Worm (Caenorhabditis elegans) whole organism, L4 larva: ENCODE measurements around the gene clec-33.

Experiments
- F10B5.3 ChIP-seq: sonication (generic microtip); optimal IDR thresholded peaks from 2 replicates; lab custom pipeline; 2016; ENCODE audit warnings: mild to moderate bottlenecking, missing genetic modification characterization, missing compliant biosample characterization
- F26F4.8 ChIP-seq: fragments of 200-800 bp; sonication (Bioruptor generic); conservative IDR thresholded peaks from 2 replicates; pipeline ENCODE4 v1.3.6; 2022; ENCODE audit warnings: missing genetic modification characterization, missing compliant biosample characterization
- R02D3.7 ChIP-seq: fragments of 150-350 bp; sonication (generic microtip); optimal IDR thresholded peaks from 3 replicates; lab custom pipeline; 2014; ENCODE audit warnings: missing biosample characterization, missing genetic modification characterization
- Y48G9A.11 ChIP-seq: fragments of 200-800 bp; sonication (Bioruptor generic); IDR thresholded peaks from 2 replicates; pipeline ENCODE4 v1.3.6; 2022; ENCODE audit warnings: missing genetic modification reagents, missing genetic modification characterization, missing compliant biosample characterization
- Y5F2A.4 ChIP-seq: fragments of 200-800 bp; sonication (Bioruptor generic); optimal IDR thresholded peaks from 2 replicates; lab custom pipeline; 2018; ENCODE audit warnings: mild to moderate bottlenecking, missing genetic modification characterization, missing compliant biosample characterization
- Y75B8A.6 ChIP-seq: fragments of 200-800 bp; sonication (Bioruptor generic); IDR thresholded peaks from 2 replicates; pipeline ENCODE4 v1.3.6; 2022; ENCODE audit warnings: missing genetic modification reagents, missing genetic modification characterization, missing compliant biosample characterization
- ZK337.2 ChIP-seq: fragments of 200-800 bp; sonication (Bioruptor generic); IDR thresholded peaks from 2 replicates; pipeline ENCODE4 v1.3.6; 2022; ENCODE audit warnings: missing genetic modification reagents, missing genetic modification characterization, missing compliant biosample characterization
- aly-2 ChIP-seq: sonication (generic microtip); optimal IDR thresholded peaks from 2 replicates; lab custom pipeline; 2018; ENCODE audit warnings: missing biosample characterization, missing genetic modification characterization
- ama-1 ChIP-seq: fragments of 150-350 bp; optimal IDR thresholded peaks from 2 replicates; lab custom pipeline; 2014; ENCODE audit warnings: inconsistent platforms, mixed read lengths
- attf-4 ChIP-seq: sonication (generic microtip); optimal IDR thresholded peaks from 3 replicates; lab custom pipeline; 2017; ENCODE audit warnings: missing biosample characterization, missing genetic modification characterization
- ceh-28 ChIP-seq: fragments of 150-350 bp; optimal IDR thresholded peaks from 2 replicates; lab custom pipeline; 2014; ENCODE audit warnings: missing biosample characterization, missing genetic modification reagents, missing genetic modification characterization
- ces-1 ChIP-seq: fragments of 150-350 bp; sonication (generic microtip); optimal IDR thresholded peaks from 4 replicates; lab custom pipeline; 2014; ENCODE audit warnings: missing biosample characterization, missing genetic modification reagents, missing genetic modification characterization
- cey-2 ChIP-seq: sonication (generic microtip); optimal IDR thresholded peaks from 3 replicates; lab custom pipeline; 2017; ENCODE audit warnings: missing genetic modification characterization, mild to moderate bottlenecking, missing compliant biosample characterization, antibody characterized with exemption, borderline replicate concordance; ENCODE audit not compliant: insufficient read depth
- dmd-6 ChIP-seq: fragments of 200-800 bp; sonication (Bioruptor generic); IDR thresholded peaks from 2 replicates; pipeline ENCODE4 v1.3.6; 2022; ENCODE audit warnings: missing genetic modification reagents, missing genetic modification characterization, missing compliant biosample characterization
- dmd-9 ChIP-seq: fragments of 200-800 bp; sonication (Bioruptor generic); IDR thresholded peaks from 2 replicates; pipeline ENCODE4 v1.3.6; 2022; ENCODE audit warnings: missing genetic modification reagents, missing genetic modification characterization, missing compliant biosample characterization
- dpl-1 ChIP-seq: fragments of 150-350 bp; optimal IDR thresholded peaks from 2 replicates; lab custom pipeline; 2014; ENCODE audit warnings: missing biosample characterization, missing genetic modification reagents, missing genetic modification characterization
- gei-8 ChIP-seq: fragments of 200-800 bp; sonication (Bioruptor generic); optimal IDR thresholded peaks from 2 replicates; lab custom pipeline; 2018; ENCODE audit warnings: mild to moderate bottlenecking, missing genetic modification characterization, missing compliant biosample characterization
- hlh-11 ChIP-seq: fragments of 200-800 bp; sonication (Bioruptor generic); optimal IDR thresholded peaks from 2 replicates; lab custom pipeline; 2018; ENCODE audit warnings: mild to moderate bottlenecking, missing genetic modification characterization, missing compliant biosample characterization
- jun-1 ChIP-seq: fragments of 150-350 bp; optimal IDR thresholded peaks from 2 replicates; lab custom pipeline; 2014; ENCODE audit warnings: missing biosample characterization, missing genetic modification reagents, missing genetic modification characterization
- lin-38 ChIP-seq: fragments of 200-800 bp; sonication (Bioruptor generic); IDR thresholded peaks from 2 replicates; pipeline ENCODE4 v1.3.6; 2022; ENCODE audit warnings: missing genetic modification reagents, missing genetic modification characterization, missing compliant biosample characterization
- lir-3 ChIP-seq: sonication (generic microtip); optimal IDR thresholded peaks from 2 replicates; lab custom pipeline; 2016; ENCODE audit warnings: mild to moderate bottlenecking, missing genetic modification characterization, missing compliant biosample characterization
- madf-9 ChIP-seq: fragments of 200-800 bp; sonication (Bioruptor generic); conservative IDR thresholded peaks from 2 replicates; pipeline ENCODE4 v1.3.6; 2022; ENCODE audit warnings: missing genetic modification reagents, missing genetic modification characterization, missing compliant biosample characterization
- mes-2 ChIP-seq: sonication (generic microtip); optimal IDR thresholded peaks from 2 replicates; lab custom pipeline; 2016; ENCODE audit warnings: missing genotype, mild to moderate bottlenecking, missing genetic modification characterization, missing compliant biosample characterization; ENCODE audit not compliant: poor library complexity, severe bottlenecking
- nhr-25 ChIP-seq: sonication (generic microtip); optimal IDR thresholded peaks from 2 replicates; lab custom pipeline; 2017; ENCODE audit warnings: missing genetic modification characterization, mild to moderate bottlenecking, missing compliant biosample characterization, antibody characterized with exemption, moderate library complexity, borderline replicate concordance; ENCODE audit not compliant: insufficient read depth
- nhr-28 ChIP-seq: fragments of 150-350 bp; optimal IDR thresholded peaks from 2 replicates; lab custom pipeline; 2014; ENCODE audit warnings: missing biosample characterization, missing genetic modification characterization
- php-3 ChIP-seq: fragments of 200-800 bp; sonication (Bioruptor generic); IDR thresholded peaks from 2 replicates; pipeline ENCODE4 v1.3.6; 2022; ENCODE audit warnings: missing genetic modification reagents, missing genetic modification characterization, missing compliant biosample characterization
- tra-1 ChIP-seq: fragments of 200-800 bp; sonication (Bioruptor generic); IDR thresholded peaks from 2 replicates; pipeline ENCODE4 v1.3.6; 2022; ENCODE audit warnings: missing genetic modification reagents, missing genetic modification characterization, missing compliant biosample characterization
- unc-62 ChIP-seq, 3 experiments: fragments of 150-350 bp in 1 of 3; sonication (generic microtip); optimal IDR thresholded peaks in 2 of 3; peaks in 1 of 3; 1 replicate in 1 of 3; 2 replicates in 2 of 3; lab custom pipeline; 2014 to 2017; ENCODE audit warnings: missing biosample characterization in 3 of 3, missing genetic modification characterization in 3 of 3, missing genetic modification reagents in 3 of 3, missing genotype in 1 of 3
- zag-1 ChIP-seq: fragments of 150-350 bp; optimal IDR thresholded peaks from 2 replicates; lab custom pipeline; 2014; ENCODE audit warnings: missing biosample characterization, missing genetic modification characterization

Gene clec-33

ce11 chrV:16911294-16911693 is 41.7 kb upstream of the clec-33 start (continued):
- peak; percentile 49 for TF ChIP-seq nhr-28 (tag; lab: Kevin White, UChicago)
- no peak for TF ChIP-seq lin-38 (GFP tag; lab: Robert Waterston, UW)

DNA sequence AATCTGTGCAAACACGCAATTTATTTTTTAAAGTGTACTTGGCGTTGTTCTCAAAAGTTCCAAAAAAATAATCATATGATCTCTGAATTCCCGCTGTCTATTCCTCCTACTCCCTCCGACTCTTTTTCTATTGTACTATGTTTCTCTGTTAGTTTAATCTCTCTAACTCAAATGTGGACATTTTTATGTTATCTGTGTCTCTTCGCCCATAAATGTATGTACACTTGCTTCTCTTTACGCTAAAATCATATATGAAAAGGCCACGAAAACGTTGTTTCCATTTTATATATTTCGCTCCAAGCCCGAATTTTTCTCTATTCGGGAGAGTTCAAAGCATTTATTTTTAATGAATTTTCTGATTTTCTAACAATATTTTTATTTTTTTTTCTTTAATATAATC is 41.2 kb upstream of the clec-33 start:
- TF ChIP-seq dmd-6 (GFP tag; lab: Robert Waterston, UW): 0 out of 2 replicates have a peak, but pooled peaks have one; percentile 20
- TF ChIP-seq R02D3.7 (tag; lab: Kevin White, UChicago): no peak

DNA sequence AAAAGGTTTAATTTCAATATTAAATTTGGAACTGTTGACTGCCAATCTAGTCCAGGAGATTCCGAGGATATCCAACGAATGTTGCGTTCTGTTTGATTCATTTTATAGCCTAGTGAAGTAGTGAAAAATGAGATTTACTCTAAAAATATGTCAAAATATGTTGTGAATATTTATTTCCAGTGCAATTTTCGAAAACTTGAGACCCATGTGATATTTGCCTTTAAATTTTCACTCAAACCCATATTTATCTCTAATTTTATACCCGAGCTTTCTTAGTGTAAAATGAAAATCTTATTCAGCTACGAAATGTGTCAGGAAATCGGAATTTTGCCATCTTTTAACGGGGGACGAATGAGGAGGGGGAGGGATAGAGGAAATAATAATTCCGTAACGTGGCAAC is 40.2 kb upstream of the clec-33 start, which contains the start of gene F09C6.16:
F09C6.16 (minus strand) TSS at position 101 of the 400 bp plus-strand sequence.
- no peak for TF ChIP-seq dpl-1 (GFP tag; lab: Kevin White, UChicago)
- TF ChIP-seq unc-62 (GFP tag; optimal IDR thresholded peaks at IDR 0.05 in 1 of 2; lab: Kevin White, UChicago): peak in 1 of 2 experiments; percentile 6
- TF ChIP-seq unc-62 (tag; optimal IDR thresholded peaks at IDR 0.05; lab: Kevin White, UChicago): no peak

ce11 chrV:16904612-16905011 is 35.0 kb upstream of the clec-33 start, which contains the start of gene nhr-262:
nhr-262 (plus strand) TSS chrV:16904912.
- no peak for TF ChIP-seq ZK337.2 (GFP tag; lab: Robert Waterston, UW)
- TF ChIP-seq aly-2 (tag; lab: Kevin White, UChicago): no peak
- TF ChIP-seq ama-1 (lab: Kevin White, UChicago): no peak
- no peak for TF ChIP-seq F10B5.3 (tag; lab: Kevin White, UChicago)
- no peak for TF ChIP-seq Y5F2A.4 (GFP tag; lab: Kevin White, UChicago)
- TF ChIP-seq madf-9 (GFP tag; lab: Robert Waterston, UW): no peak
- no peak for TF ChIP-seq dmd-9
- TF ChIP-seq Y75B8A.6: no peak
- no peak for TF ChIP-seq tra-1 (GFP tag; lab: Robert Waterston, UW)

- TF ChIP-seq cey-2 (tag; lab: Kevin White, UChicago): no peak
- TF ChIP-seq F26F4.8 (GFP tag; lab: Robert Waterston, UW): no peak
- TF ChIP-seq ama-1 (lab: Kevin White, UChicago): no peak
- TF ChIP-seq jun-1 (tag; lab: Kevin White, UChicago): no peak
- no peak for TF ChIP-seq mes-2 (tag; lab: Kevin White, UChicago)
- no peak for TF ChIP-seq ces-1 (GFP tag; lab: Kevin White, UChicago)
- TF ChIP-seq gei-8 (GFP tag; lab: Kevin White, UChicago): no peak
- no peak for TF ChIP-seq zag-1
- TF ChIP-seq php-3 (GFP tag; lab: Robert Waterston, UW): no peak
- no peak for TF ChIP-seq attf-4 (tag; lab: Kevin White, UChicago)
- TF ChIP-seq lir-3 (tag; lab: Kevin White, UChicago): no peak
- no peak for TF ChIP-seq Y48G9A.11
These were observed 33.1 kb upstream of the clec-33 start, which contains the start of gene srd-68 for ce11 chrV:16902726-16903125. srd-68 (minus strand) TSS chrV:16902826.

ce11 chrV:16899355-16899754 is 29.7 kb upstream of the clec-33 start, which contains the start of gene fbxa-45:
fbxa-45 (minus strand) TSS chrV:16899455.
- no peak for TF ChIP-seq hlh-11 (tag; lab: Kevin White, UChicago)
- no peak for TF ChIP-seq nhr-25 (tag; lab: Kevin White, UChicago)
- TF ChIP-seq ceh-28 (tag; lab: Kevin White, UChicago): no peak
- TF ChIP-seq, all 104 proteins: peak for 0
